Fruit fly (Drosophila melanogaster) ovary, adult (tissue): ENCODE data around the gene awd.
A peak's percentile ranks its signal among the peaks of the same experiment; 100 is the strongest.

Source experiments
- CG17801 ChIP-seq: fragments of 200-800 bp; optimal IDR thresholded peaks from 2 replicates; lab custom pipeline; 2019; ENCODE audit warnings: missing biosample characterization, mild to moderate bottlenecking, missing genetic modification characterization, moderate library complexity; ENCODE audit not compliant: partially characterized antibody

Gene awd

DNA sequence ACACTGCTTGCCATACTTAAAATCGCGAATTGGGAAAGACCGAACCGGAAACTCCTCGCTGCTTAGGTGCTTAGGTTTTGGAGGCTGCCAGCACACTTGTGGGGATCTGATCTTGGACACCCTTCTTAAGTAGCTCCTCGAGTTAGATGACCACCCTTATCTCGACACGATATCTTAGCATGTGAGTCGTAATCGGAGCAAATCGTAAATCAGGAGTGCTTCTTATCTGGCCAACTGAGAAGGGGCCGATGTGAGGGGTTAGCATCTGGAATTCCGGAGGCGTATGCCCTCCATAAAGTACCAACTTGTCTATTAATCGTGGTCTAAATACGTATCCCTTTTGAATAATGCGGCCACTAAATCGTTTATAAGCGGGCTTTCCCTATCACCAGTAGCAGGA lies 8.7 kb upstream of the awd start, which contains the start of gene salt:
salt (minus strand) TSS at position 101 of the 400 bp plus-strand sequence.
- TF ChIP-seq CG17801 (GFP tag; lab: Kevin White, UChicago), result no peak

DNA sequence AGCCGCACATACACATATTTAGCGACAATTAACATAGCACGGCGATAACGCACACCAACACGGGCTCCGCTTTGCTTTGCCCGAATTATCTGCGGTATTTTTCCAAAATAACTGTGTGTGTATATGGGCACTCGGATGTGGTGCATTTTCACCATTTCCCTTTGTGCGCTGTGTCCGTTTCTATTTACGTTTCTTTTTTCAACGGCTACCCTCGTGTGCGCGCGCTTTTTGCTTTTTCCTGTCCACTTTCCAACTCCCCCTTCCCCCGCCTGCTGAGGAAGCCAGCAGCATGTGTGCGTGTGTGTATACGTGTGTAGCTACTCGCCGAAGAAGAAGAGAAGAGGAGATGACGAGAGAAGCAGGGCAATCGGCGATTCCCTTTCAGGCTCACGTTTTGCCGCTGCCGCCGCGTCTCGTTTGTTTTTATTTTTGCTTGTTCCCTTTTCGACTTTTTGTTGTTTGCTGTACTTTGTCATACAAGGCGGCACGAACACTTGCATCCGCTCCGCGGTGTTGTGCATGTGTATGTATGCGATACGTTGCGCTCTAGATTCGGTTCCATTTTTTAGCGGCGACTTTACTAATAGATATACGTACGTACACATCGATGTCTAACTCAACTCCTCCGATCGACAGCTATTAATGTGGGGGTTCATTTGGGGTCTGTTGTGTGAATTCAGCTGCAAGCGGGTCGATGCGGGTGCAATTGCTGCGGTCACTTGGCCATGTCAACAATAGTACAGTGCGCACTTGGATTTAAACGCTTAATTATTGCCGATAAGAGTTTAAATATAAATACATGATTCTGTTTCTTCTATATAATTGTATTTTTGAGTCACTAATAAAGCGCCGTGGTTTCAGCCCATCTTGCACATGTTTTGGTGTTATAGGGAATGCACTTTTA lies 2.5 kb upstream of the awd start:
- peak; percentile 8 for TF ChIP-seq CG17801 (GFP tag; lab: Kevin White, UChicago)

DNA sequence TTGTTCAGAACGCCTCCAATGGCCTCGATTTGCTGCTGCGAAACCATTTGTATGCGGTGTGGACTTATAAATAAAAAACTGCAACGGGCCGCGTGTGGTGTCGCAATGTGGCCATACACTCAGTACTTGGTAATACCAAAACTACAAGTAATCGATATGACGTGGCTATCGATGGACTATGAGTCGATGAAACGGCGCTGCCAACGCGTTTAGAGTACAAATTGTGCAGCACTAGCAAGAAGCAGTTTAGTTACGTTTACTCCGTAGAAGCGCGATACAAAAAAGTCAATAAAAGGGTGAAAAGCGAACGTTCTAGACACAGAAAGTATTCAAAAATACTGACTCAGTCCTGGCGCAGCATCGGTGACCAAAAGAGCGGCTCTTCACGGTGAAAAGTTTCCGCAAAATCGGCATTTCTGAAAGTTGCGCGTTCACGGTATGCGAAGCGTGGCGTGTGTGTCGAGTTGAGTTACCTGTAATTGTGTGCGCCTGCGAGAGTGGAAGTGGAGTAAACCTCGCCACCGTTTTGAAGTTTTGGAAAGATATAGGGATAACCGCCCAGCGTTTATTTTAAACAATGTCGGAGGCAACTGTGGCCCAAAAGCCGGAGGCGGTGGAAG lies 1.7 kb upstream of the awd start, which contains the start of the genes nero and CG1910:
nero (minus strand) TSS at position 130 of the 620 bp plus-strand sequence.
CG1910 (plus strand) TSS at position 215 of the 620 bp plus-strand sequence.
- TF ChIP-seq CG17801 (GFP tag; lab: Kevin White, UChicago), result peak; percentile 50

DNA sequence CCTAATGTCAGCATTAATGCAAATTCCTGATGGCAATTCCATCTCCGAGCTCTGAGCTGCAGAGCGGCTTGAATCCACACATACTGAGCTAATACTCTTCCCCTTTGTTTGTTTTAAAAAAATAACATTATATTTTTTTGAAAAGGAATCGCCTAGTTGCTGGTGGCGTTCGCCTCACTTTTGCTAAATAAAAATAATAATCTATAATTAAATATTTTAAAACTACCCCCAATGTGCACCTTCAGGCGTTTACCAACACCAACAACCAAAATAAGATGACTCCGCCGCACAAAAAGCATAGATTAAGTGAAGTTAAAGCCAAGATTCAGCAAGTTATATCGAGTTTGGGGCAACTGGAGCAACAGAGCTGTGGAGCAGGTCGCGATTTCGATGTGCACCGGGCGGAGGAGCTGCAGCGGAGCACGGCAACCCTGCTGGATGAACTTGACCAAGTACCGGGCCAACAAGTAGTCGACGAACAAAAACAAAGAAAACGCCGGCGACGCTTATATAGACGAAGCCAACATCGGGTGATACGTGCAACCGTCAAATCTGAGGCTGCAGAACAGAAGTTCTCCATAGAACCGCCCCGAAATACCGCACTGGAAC lies 1.7 kb downstream of the awd start, which contains the start of gene CG1896:
CG1896 (plus strand) TSS at position 239 of the 609 bp plus-strand sequence.
- TF ChIP-seq CG17801 (GFP tag; lab: Kevin White, UChicago), result peak; percentile 48

DNA sequence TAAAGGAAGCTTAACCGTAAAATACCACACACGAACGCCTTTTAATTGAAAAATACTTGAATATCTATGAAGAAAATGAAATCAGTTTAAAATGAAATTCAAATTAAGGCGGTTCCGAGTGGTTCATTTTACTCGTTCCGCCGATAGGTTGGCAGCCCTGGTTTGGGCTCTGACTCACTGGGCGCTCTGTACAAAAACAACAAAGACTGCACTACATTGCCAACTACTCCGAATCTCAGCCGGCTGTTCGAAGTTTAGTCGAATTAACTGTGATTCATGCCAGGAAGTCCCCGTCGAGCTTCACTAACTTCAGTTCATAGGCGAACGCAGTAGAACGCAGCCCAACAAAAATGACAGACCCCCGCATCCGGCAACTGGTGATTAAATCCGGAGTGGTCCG lies 2.6 kb downstream of the awd start, which contains the start of gene Tbca:
Tbca (plus strand) TSS at position 212 of the 400 bp plus-strand sequence.
- TF ChIP-seq CG17801 (GFP tag; lab: Kevin White, UChicago), result peak; percentile 34

DNA sequence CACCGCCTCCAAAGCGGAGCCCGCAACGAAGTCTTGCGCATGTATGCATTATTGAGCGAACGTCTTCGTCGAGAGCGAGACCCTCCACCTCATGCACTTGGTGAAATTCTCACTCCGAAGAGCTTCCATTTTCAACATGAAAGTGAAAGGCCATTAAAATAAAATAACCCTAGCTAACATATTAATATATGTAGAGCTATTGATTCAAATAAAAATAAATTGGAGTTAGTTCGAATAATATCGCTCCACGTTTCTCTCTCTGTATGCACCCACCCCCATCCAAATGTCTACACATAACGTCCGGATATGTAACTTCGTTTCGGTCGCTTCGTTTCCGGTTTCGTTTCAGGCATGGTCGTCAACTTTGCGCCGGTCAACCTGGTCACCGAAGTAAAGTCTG lies 4.6 kb downstream of the awd start:
- no peak for TF ChIP-seq CG17801 (GFP tag; lab: Kevin White, UChicago)

DNA sequence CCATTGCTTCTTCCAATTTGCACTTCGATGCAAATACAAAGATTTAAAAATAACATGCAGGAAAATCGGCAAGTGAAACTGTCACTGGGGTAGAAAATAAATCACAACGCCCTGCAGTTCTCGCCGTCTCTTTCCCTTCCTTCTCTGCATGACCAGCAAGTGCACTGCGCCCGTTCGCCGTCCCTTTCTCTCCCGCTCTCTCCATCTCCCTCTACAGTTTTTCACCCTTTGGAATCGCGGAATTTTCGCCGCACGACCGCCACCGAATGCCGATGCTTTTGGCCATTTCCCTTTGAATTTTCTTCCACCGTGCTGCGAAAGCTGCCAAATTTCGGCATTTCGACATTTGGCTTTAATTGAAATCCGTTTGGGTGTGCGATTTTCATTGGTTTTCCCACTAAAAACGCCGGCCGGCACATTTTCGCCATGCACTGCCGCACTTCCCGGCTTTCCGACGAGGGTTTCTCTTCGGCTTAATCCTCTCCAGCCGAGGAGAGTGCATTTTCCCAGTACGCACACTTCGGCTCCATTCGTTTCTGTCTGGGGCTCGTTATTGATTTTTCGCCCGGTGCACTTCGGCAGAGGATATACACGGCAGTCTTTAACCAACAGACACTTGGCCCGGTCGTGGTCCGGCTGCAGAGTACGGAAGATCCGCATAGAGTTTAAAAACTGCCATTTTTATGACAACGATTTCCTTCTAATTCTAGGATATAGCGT lies 6.7 kb downstream of the awd start:
- TF ChIP-seq CG17801 (GFP tag; lab: Kevin White, UChicago), result no peak

DNA sequence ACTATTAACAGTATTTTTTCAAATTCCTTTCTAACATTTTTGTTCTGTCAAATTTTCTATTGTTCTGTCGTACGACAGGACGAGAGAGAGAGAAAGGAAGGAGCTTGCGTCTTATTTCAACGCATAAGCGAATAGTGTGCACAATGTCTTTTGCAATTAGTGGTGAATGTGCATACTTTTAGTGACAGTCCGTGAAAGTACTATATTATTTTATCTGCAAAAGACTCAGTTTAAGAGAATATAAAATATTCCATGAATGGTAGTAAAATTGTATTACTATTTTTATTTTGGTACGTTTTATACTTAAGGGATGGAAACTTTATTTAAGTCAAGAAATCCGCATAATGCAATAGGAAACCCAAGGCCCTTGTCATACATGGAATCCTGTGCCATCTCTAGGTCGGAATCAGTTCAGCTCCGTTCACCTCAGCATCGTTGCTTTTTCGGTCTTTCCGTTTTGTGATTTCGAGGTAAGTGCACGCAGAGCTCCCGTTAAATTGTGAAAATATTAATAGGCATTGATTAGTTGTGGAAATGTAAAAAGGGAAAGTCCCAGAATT lies 7.7 kb downstream of the awd start, which contains the start of gene eEF1alpha2:
eEF1alpha2 (plus strand) TSS at position 409 of the 560 bp plus-strand sequence.
- no peak for TF ChIP-seq CG17801 (GFP tag; lab: Kevin White, UChicago)

DNA sequence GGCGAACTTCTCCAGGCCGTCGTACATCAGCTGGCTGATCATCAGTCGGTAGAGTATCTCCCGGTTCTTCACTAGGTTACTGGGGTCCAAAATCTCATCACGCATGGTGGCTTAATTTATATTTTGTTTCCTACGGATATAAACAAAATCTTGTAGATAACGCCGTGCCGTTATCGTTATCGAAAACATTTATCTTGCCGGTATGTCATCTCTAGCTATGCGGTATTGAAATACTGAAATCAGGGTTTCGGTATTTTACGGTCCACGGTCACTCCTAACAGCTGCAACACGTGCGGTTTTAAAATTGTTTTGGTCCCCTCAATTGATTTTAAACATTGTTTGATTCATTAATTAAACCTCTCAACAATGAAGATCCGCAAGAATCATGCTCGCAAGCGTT lies 9.1 kb downstream of the awd start, which contains the start of the genes CstF50 and CG11563:
CstF50 (minus strand) TSS at position 188 of the 400 bp plus-strand sequence.
CG11563 (plus strand) TSS at position 260 of the 400 bp plus-strand sequence.
- TF ChIP-seq CG17801 (GFP tag; lab: Kevin White, UChicago), result peak; percentile 29

DNA sequence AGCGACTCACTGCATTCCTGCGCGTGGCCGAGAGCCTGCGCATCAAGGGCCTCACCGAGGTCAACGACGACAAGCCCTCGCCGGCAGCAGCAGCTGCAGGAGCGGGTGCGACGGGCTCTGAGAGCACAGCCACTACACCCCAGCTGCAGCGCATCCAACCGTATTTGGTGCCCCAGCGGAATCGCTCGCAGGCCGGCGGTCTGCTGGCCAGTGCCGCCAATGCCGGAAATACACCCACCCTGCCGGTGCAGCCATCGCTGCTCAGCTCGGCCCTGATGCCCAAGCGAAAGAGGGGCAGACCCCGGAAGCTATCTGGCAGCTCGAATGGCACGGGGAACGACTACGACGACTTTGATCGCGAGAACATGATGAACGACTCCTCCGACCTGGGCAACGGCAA lies 18.1 kb downstream of the awd start:
- no peak for TF ChIP-seq CG17801 (GFP tag; lab: Kevin White, UChicago)

DNA sequence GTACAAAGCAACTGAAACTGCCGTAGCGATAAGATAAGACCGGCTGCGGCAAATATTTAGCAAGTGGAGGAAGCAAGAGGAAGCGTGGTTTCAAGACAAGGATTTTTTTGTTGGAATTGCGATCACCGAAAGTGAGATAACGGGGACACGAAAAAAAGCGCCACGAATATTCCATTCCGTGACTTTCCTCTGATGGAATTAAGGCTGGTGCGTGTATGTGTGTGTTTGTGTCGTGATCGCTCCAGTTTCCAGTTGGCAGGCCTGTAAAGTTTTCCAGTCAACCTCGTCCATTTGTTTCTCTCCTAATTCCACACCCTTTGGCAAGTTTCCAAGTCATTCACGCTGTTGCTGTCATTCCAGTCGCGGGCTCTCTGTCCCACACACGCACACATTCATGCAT lies 19.6 kb downstream of the awd start:
- no peak for TF ChIP-seq CG17801 (GFP tag; lab: Kevin White, UChicago)

DNA sequence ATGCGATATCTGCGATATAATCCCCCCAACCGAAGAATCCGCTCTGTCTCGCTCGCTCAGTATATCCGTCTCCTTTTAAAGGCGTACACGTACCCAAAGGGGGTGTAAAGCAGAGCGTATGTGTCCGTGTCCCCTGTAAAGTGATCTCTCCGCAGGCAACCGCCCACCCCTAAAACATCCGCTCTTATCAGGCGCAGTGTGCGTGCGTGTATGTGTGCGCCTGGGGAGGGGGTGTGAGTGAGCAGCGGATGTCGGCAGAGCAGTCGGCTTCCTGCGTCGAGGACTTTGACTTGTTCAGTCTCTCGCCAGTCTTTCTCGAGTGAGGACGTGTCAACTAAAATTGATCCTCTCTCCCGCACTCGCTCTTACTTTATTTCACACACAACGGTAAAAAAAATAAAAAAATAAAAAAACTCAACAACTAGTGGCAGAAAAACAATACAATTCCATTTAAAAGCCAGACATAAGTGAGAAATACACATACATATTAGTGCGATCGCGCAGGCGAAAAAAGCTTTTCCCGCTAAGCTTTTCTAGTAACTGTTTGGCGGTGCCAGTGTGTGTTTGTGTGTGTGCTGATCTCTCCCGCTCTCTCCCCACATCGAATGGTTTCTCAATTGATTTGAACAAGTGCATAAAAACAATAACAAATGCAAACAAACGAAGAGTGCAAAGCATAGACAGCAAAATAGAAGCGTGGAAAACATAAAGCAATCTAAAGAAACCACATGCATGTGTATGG lies 20.2 kb downstream of the awd start:
- no peak for TF ChIP-seq CG17801 (GFP tag; lab: Kevin White, UChicago)
